Fruit fly (Drosophila melanogaster) whole organism: Measurements from ENCODE around the gene CG13042.

Experiments
- pan ChIP-seq: fragments of >200 bp; optimal IDR thresholded peaks from 2 replicates; lab custom pipeline; 2017
- usp ChIP-seq: fragments of >200 bp; optimal IDR thresholded peaks from 2 replicates; lab custom pipeline; 2017; ENCODE audit warnings: missing biosample characterization, missing genetic modification characterization, mixed read lengths

DNA sequence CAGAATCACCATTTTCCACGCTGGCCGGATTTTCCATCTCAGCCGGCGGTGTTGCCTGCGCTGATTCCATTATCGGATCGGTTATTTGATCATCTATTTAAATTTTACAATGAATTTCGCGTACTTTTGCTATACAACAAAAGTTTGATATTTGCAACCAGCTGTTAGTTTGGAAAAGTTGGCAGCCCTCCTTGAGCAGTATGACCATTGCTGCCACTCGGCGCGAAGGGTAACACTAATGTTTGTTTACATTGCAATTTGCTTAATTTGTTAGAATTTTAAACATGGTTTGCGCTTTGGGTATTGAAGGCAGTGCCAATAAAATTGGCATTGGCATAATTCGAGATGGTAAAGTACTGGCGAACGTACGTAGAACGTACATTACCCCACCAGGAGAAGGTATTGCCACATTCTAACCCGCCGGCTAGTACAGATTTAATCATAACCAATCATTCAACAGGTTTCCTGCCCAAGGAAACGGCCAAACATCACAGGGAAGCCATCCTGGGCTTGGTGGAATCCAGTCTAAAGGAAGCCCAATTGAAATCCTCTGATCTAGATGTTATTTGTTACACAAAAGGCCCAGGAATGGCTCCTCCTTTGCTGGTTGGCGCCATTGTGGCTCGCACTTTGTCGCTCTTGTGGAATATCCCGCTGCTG, 43.6 kb upstream of the CG13042 start, which contains the start of the genes Golgin104 and Tcs3:
- TF ChIP-seq usp (GFP tag; lab: Kevin White, UChicago) (no peak), pan (lab: Kevin White, UChicago) (no peak)
